Worm (Caenorhabditis elegans): Measurements from ENCODE around the gene twk-28.

- TF ChIP-seq klf-2 (GFP tag; conservative IDR thresholded peaks at IDR 0.05), result no peak
- peak; percentile 69; the same call in 1 of the 2 replicates for TF ChIP-seq T22C8.4 (GFP tag; IDR thresholded peaks at IDR 0.05)
Measured at ce11 chrX:4254782-4255181, 24.4 kb downstream of the twk-28 start, which contains the start of gene taf-11.1.
